Worm (Caenorhabditis elegans): Measurements from ENCODE around the gene F25B5.5.

DNA sequence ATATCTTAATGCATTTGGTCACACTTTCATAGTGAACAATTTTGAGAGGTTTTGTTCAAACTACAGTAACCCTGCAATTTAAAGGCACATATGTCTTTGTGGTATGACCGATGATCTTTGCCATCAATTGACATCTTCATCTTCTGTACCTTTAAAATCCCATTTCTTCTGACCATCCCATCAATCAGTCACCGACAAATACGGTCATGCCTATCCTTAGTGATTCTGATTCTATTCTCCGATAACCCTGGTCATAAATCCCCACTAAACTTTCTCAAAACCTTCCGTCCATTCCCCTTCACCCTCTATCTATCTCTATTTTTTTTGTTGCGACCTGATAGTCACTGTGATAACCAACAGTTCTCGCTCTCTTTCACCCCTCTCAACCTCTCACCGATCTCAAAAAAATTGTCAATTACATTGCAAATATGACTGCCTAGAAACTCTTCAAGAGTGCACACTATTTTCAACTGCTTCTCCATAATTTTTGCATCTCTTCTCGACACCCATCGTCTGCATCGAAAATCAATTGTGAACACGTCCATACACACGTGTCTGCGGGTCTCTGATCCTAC is 18.2 kb upstream of the F25B5.5 start:
- TF ChIP-seq mdl-1 (tag; optimal IDR thresholded peaks at IDR 0.05) (no peak), lin-39 (tag; optimal IDR thresholded peaks at IDR 0.05) (no peak), unc-62 (GFP tag; optimal IDR thresholded peaks at IDR 0.05) (no peak), zag-1 (tag; optimal IDR thresholded peaks at IDR 0.05) (no peak), elt-1 (tag; optimal IDR thresholded peaks at IDR 0.05) (no peak)
